Worm (Caenorhabditis elegans): ENCODE measurements around the gene fil-2.
A peak's percentile ranks its signal among the peaks of the same experiment; 100 is the strongest.

Gene fil-2

ce11 chrV:6288607-6289006 is 9.8 kb downstream of the fil-2 start, which contains the start of gene K12B6.11:
Gene K12B6.11 (plus strand): TSS chrV:6288907.
- TF ChIP-seq somi-1 (GFP tag; optimal IDR thresholded peaks at IDR 0.05) (no peak), K11D2.4 (GFP tag; IDR thresholded peaks at IDR 0.05) (no peak), dpff-1 (tag; optimal IDR thresholded peaks at IDR 0.05) (no peak), attf-6 (GFP tag; IDR thresholded peaks at IDR 0.05) (no peak), nhr-27 (tag; optimal IDR thresholded peaks at IDR 0.05) (no peak), nhr-80 (tag; optimal IDR thresholded peaks at IDR 0.05) (peak; percentile 33)

DNA sequence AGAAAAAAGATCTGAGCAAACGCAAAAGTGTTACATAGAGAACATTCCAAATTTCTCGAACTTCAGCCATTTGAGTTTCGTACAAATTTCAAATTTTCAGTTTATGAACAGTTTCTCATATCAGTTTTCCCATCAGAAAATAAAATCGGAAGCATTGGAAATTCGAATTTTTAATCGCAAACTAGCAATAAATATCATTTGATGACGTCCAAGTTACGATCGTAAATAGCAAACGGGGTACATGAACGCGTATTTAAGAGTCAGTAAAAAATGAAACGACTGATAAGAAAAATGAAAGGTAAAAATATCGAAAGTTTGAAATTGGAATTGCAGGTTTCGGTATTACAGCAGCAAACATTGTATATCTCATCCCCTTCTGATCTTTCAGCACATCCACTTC is 12.5 kb downstream of the fil-2 start:
- TF ChIP-seq nhr-80 (tag; optimal IDR thresholded peaks at IDR 0.05) (peak; percentile 22), gei-17 (GFP tag; optimal IDR thresholded peaks at IDR 0.05) (no peak), madf-10 (tag; optimal IDR thresholded peaks at IDR 0.05) (no peak)

- TF ChIP-seq nhr-80 (tag; optimal IDR thresholded peaks at IDR 0.05): peak; percentile 82
- no peak for TF ChIP-seq rec-8 (tag; optimal IDR thresholded peaks at IDR 0.05)
Observed at ce11 chrV:6292401-6292800, 13.6 kb downstream of the fil-2 start, which contains the start of gene K12B6.9. Gene K12B6.9 (minus strand): TSS chrV:6292666.

DNA sequence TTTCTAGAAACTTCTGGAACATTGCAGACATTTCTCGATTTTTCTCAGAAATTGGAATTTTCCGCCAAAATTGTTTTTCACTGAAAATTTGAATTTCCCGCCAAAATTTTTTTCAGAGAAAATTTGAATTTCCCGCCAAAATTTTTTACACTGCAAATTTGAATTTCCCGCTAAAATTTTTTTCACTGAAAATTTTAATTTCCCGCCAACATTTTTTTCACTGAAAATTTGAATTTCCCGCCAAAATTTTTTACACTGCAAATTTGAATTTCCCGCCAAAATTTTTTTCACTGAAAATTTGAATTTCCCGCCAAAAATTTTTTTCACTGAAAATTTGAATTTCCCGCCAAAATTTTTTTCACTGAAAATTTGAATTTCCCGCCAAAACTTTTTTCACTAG is 17.7 kb downstream of the fil-2 start:
- TF ChIP-seq aptf-3 (GFP tag; IDR thresholded peaks at IDR 0.05) (peak; percentile 40; the same call in 1 of the 2 replicates), D2030.7 (GFP tag; IDR thresholded peaks at IDR 0.05) (peak; percentile 30; the same call in 1 of the 2 replicates), F33H1.4 (GFP tag; IDR thresholded peaks at IDR 0.05) (0 out of 2 replicates have a peak, but pooled peaks have one; percentile 10), madf-8 (GFP tag; conservative IDR thresholded peaks at IDR 0.05) (peak; percentile 50; the same call in 1 of the 2 replicates), madf-6 (GFP tag; IDR thresholded peaks at IDR 0.05) (peak; percentile 17; the same call in 1 of the 2 replicates)

ce11 chrV:6301046-6301445 is 22.2 kb downstream of the fil-2 start:
- TF ChIP-seq nhr-80 (tag; optimal IDR thresholded peaks at IDR 0.05) (peak; percentile 79), Y53F4B.3 (GFP tag; IDR thresholded peaks at IDR 0.05) (no peak)

- TF ChIP-seq fkh-3 (tag; optimal IDR thresholded peaks at IDR 0.05): no peak
- TF ChIP-seq hsf-1 (GFP tag; IDR thresholded peaks at IDR 0.05): no peak
- no peak for TF ChIP-seq F33H1.4 (GFP tag; IDR thresholded peaks at IDR 0.05)
- no peak for TF ChIP-seq K12H6.12 (tag; optimal IDR thresholded peaks at IDR 0.05)
- no peak for TF ChIP-seq lsy-27 (tag; optimal IDR thresholded peaks at IDR 0.05; ENCODE audit: borderline replicate concordance, insufficient read depth)
- no peak for TF ChIP-seq unc-62 (GFP tag; optimal IDR thresholded peaks at IDR 0.05)
- no peak for TF ChIP-seq nfyb-1 (GFP tag; IDR thresholded peaks at IDR 0.05)
- no peak for TF ChIP-seq egl-18 (GFP tag; IDR thresholded peaks at IDR 0.05)
- no peak for TF ChIP-seq let-526 (GFP tag; IDR thresholded peaks at IDR 0.05)
- TF ChIP-seq madf-6 (GFP tag; IDR thresholded peaks at IDR 0.05): no peak
- TF ChIP-seq mel-28 (tag; optimal IDR thresholded peaks at IDR 0.05; ENCODE audit: borderline replicate concordance): no peak
- TF ChIP-seq ceh-58 (GFP tag; IDR thresholded peaks at IDR 0.05): no peak
- TF ChIP-seq athp-1 (tag; optimal IDR thresholded peaks at IDR 0.05): no peak
- TF ChIP-seq ceh-27 (GFP tag; optimal IDR thresholded peaks at IDR 0.05): no peak
Observed at ce11 chrV:6302465-6302864, 23.6 kb downstream of the fil-2 start.

- no peak for TF ChIP-seq lin-40 (tag; optimal IDR thresholded peaks at IDR 0.05)
Observed at ce11 chrV:6303471-6303870, 24.6 kb downstream of the fil-2 start, which contains the start of gene sago-1. Gene sago-1 (plus strand): TSS chrV:6303771.
